Worm (Caenorhabditis elegans) whole organism, late embryonic: Measurements from ENCODE around the gene kin-33.

Source experiments
- hlh-8 ChIP-seq: sonication (generic microtip); optimal IDR thresholded peaks from 2 replicates; lab custom pipeline; 2016; ENCODE audit warnings: missing genotype, missing genetic modification characterization, missing compliant biosample characterization
- rnt-1 ChIP-seq: sonication (generic microtip); optimal IDR thresholded peaks from 2 replicates; lab custom pipeline; 2016; ENCODE audit warnings: missing genetic modification characterization, missing compliant biosample characterization

- TF ChIP-seq hlh-8 (tag; lab: Kevin White, UChicago): no peak
- no peak for TF ChIP-seq rnt-1 (tag; lab: Kevin White, UChicago)
These were observed 24.3 kb upstream of the kin-33 start, which contains the start of gene nhr-204 for ce11 chrV:258730-259129.
